Fruit fly (Drosophila melanogaster) whole organism, embryonic: ENCODE data around the gene CG42685.

Experiments used
- CG10321 ChIP-seq: fragments of 200-800 bp; sonication (Bioruptor generic); IDR thresholded peaks from 2 replicates; pipeline ENCODE4 v1.3.6; 2022; ENCODE audit warnings: missing biosample characterization, missing genetic modification characterization
- CG11560 ChIP-seq: fragments of 200-800 bp; sonication (Bioruptor generic); IDR thresholded peaks from 3 replicates; pipeline ENCODE4 v1.3.6; 2022; ENCODE audit warnings: missing biosample characterization, missing genetic modification characterization
- CG11695 ChIP-seq: fragments of 200-800 bp; sonication (Bioruptor generic); IDR thresholded peaks from 3 replicates; pipeline ENCODE4 v1.3.6; 2022; ENCODE audit warnings: missing biosample characterization, missing genetic modification characterization
- CG13123 ChIP-seq: fragments of 200-800 bp; sonication (Bioruptor generic); optimal IDR thresholded peaks from 2 replicates; lab custom pipeline; 2016; ENCODE audit warnings: missing biosample characterization, missing genetic modification characterization
- CG13775 ChIP-seq: fragments of 200-800 bp; sonication (Bioruptor generic); optimal IDR thresholded peaks from 3 replicates; lab custom pipeline; 2017; ENCODE audit warnings: missing biosample characterization, mild to moderate bottlenecking, missing genetic modification characterization
- CG1603 ChIP-seq: fragments of 200-800 bp; sonication (Bioruptor generic); optimal IDR thresholded peaks from 2 replicates; lab custom pipeline; 2019; ENCODE audit warnings: missing biosample characterization, mild to moderate bottlenecking, missing genetic modification characterization, moderate library complexity
- CG1647 ChIP-seq: fragments of 200-800 bp; sonication (Bioruptor generic); optimal IDR thresholded peaks from 3 replicates; lab custom pipeline; 2016; ENCODE audit warnings: missing biosample characterization, missing genetic modification characterization
- CG16779 ChIP-seq: fragments of 200-800 bp; sonication (Bioruptor generic); IDR thresholded peaks from 2 replicates; pipeline ENCODE4 v1.3.6; 2022; ENCODE audit warnings: missing biosample characterization, missing genetic modification characterization
- CG16815 ChIP-seq: fragments of 200-800 bp; sonication (Bioruptor generic); optimal IDR thresholded peaks from 3 replicates; lab custom pipeline; 2017; ENCODE audit warnings: missing biosample characterization, mild to moderate bottlenecking, missing genetic modification characterization
- CG16863 ChIP-seq: fragments of 200-800 bp; sonication (Bioruptor generic); optimal IDR thresholded peaks from 3 replicates; lab custom pipeline; 2016; ENCODE audit warnings: missing biosample characterization, missing genetic modification characterization
- CG17186 ChIP-seq: fragments of 200-800 bp; sonication (Bioruptor generic); optimal IDR thresholded peaks from 3 replicates; lab custom pipeline; 2017; ENCODE audit warnings: missing biosample characterization, missing genetic modification reagents, missing genetic modification characterization
- CG18599 ChIP-seq: fragments of 200-800 bp; sonication (Bioruptor generic); optimal IDR thresholded peaks from 3 replicates; lab custom pipeline; 2017; ENCODE audit warnings: missing biosample characterization, missing genetic modification characterization, mild to moderate bottlenecking, moderate library complexity, missing genetic modification reagents
- CG30403 ChIP-seq: fragments of 200-800 bp; sonication (Bioruptor generic); optimal IDR thresholded peaks from 3 replicates; lab custom pipeline; 2016; ENCODE audit warnings: missing biosample characterization, missing genetic modification characterization
- CG6175 ChIP-seq: fragments of 200-800 bp; sonication (Bioruptor generic); IDR thresholded peaks from 3 replicates; pipeline ENCODE4 v1.3.6; 2022; ENCODE audit warnings: missing biosample characterization, missing genetic modification characterization
- CG6272 ChIP-seq: fragments of 200-800 bp; sonication (Bioruptor generic); IDR thresholded peaks from 2 replicates; pipeline ENCODE4 v1.3.6; 2022; ENCODE audit warnings: missing biosample characterization, missing genetic modification characterization
- CG7357 ChIP-seq: fragments of 200-800 bp; sonication (Bioruptor generic); IDR thresholded peaks from 3 replicates; pipeline ENCODE4 v1.3.6; 2022; ENCODE audit warnings: missing biosample characterization, missing genetic modification characterization
- CG7928 ChIP-seq: fragments of 200-800 bp; sonication (Bioruptor generic); optimal IDR thresholded peaks from 2 replicates; lab custom pipeline; 2017; ENCODE audit warnings: missing biosample characterization, mild to moderate bottlenecking, missing genetic modification characterization
- CG8765 ChIP-seq: fragments of 200-800 bp; sonication (Bioruptor generic); IDR thresholded peaks from 2 replicates; pipeline ENCODE4 v1.3.6; 2022; ENCODE audit warnings: missing biosample characterization, missing genetic modification characterization
- CoRest ChIP-seq: fragments of 200-800 bp; sonication (Bioruptor generic); optimal IDR thresholded peaks from 3 replicates; lab custom pipeline; 2018; ENCODE audit warnings: missing biosample characterization, mild to moderate bottlenecking, missing genetic modification characterization, moderate library complexity
- D ChIP-seq, 2 experiments: fragments of 200-800 bp in 1 of 2; fragments of >200 bp in 1 of 2; sonication (Bioruptor generic) in 1 of 2; optimal IDR thresholded peaks; 2 replicates in 1 of 2; 3 replicates in 1 of 2; lab custom pipeline; 2017; ENCODE audit warnings: mild to moderate bottlenecking in 1 of 2, missing biosample characterization in 1 of 2, missing genetic modification characterization in 1 of 2, missing genetic modification reagents in 1 of 2
- D19A ChIP-seq: fragments of 200-800 bp; optimal IDR thresholded peaks from 3 replicates; lab custom pipeline; 2019; ENCODE audit warnings: missing biosample characterization, mild to moderate bottlenecking, missing genetic modification characterization, moderate library complexity
- Doc3 ChIP-seq: fragments of 200-800 bp; sonication (Bioruptor generic); IDR thresholded peaks from 3 replicates; pipeline ENCODE4 v1.3.6; 2022; ENCODE audit warnings: missing biosample characterization, missing genetic modification characterization; ENCODE audit not compliant: partially characterized antibody
- Drgx ChIP-seq: fragments of 200-800 bp; sonication (Bioruptor generic); IDR thresholded peaks from 2 replicates; pipeline ENCODE4 v1.3.6; 2022; ENCODE audit warnings: missing biosample characterization, missing genetic modification characterization
- Ets97D ChIP-seq: fragments of 200-800 bp; sonication (Bioruptor generic); optimal IDR thresholded peaks from 3 replicates; lab custom pipeline; 2016; ENCODE audit warnings: missing biosample characterization, missing genetic modification characterization
- Gsc ChIP-seq: fragments of 200-800 bp; sonication (Bioruptor generic); IDR thresholded peaks from 2 replicates; pipeline ENCODE4 v1.3.6; 2022; ENCODE audit warnings: missing biosample characterization, missing genetic modification characterization
- HLH3B ChIP-seq: fragments of 200-800 bp; sonication (Bioruptor generic); IDR thresholded peaks from 2 replicates; pipeline ENCODE4 v1.3.6; 2022; ENCODE audit warnings: missing biosample characterization, missing genetic modification characterization
- HLH4C ChIP-seq: fragments of 200-800 bp; sonication (Bioruptor generic); IDR thresholded peaks from 3 replicates; pipeline ENCODE4 v1.3.6; 2022; ENCODE audit warnings: missing biosample characterization, missing genetic modification characterization; ENCODE audit not compliant: partially characterized antibody
- HLHmδ ChIP-seq: fragments of 200-800 bp; sonication (Bioruptor generic); optimal IDR thresholded peaks from 2 replicates; lab custom pipeline; 2018; ENCODE audit warnings: missing biosample characterization, mild to moderate bottlenecking, missing genetic modification characterization, moderate library complexity
- HmgD ChIP-seq: fragments of 200-800 bp; sonication (Bioruptor generic); optimal IDR thresholded peaks from 3 replicates; lab custom pipeline; 2016; ENCODE audit warnings: missing biosample characterization, missing genetic modification characterization
- Hmx ChIP-seq: fragments of 200-800 bp; sonication (Bioruptor generic); optimal IDR thresholded peaks from 2 replicates; lab custom pipeline; 2016; ENCODE audit warnings: missing biosample characterization, missing genetic modification characterization
- PHDP ChIP-seq: fragments of 200-800 bp; sonication (Bioruptor generic); optimal IDR thresholded peaks from 3 replicates; lab custom pipeline; 2018; ENCODE audit warnings: missing biosample characterization, mild to moderate bottlenecking, missing genetic modification characterization, moderate library complexity
- Sox102F ChIP-seq: fragments of 200-800 bp; sonication (Bioruptor generic); optimal IDR thresholded peaks from 2 replicates; lab custom pipeline; 2018; ENCODE audit warnings: missing biosample characterization, mild to moderate bottlenecking, missing genetic modification characterization, moderate library complexity
- Ssrp ChIP-seq: fragments of 200-800 bp; sonication (Bioruptor generic); optimal IDR thresholded peaks from 2 replicates; lab custom pipeline; 2018; ENCODE audit warnings: missing biosample characterization, mild to moderate bottlenecking, missing genetic modification characterization, moderate library complexity
- Usf ChIP-seq: fragments of 200-800 bp; sonication (Bioruptor generic); optimal IDR thresholded peaks from 2 replicates; lab custom pipeline; 2017; ENCODE audit warnings: missing genotype, missing biosample characterization, missing genetic modification characterization
- bcd ChIP-seq: fragments of 200-800 bp; sonication (Bioruptor generic); optimal IDR thresholded peaks from 2 replicates; lab custom pipeline; 2017; ENCODE audit warnings: missing biosample characterization, mild to moderate bottlenecking, missing genetic modification characterization
- ci ChIP-seq: fragments of 200-800 bp; sonication (Bioruptor generic); IDR thresholded peaks from 3 replicates; pipeline ENCODE4 v1.3.6; 2022; ENCODE audit warnings: missing biosample characterization, missing genetic modification characterization
- dan ChIP-seq: fragments of 200-800 bp; sonication (Bioruptor generic); IDR thresholded peaks from 2 replicates; pipeline ENCODE4 v1.3.6; 2022; ENCODE audit warnings: missing biosample characterization, missing genetic modification characterization
- dmrt11E ChIP-seq: fragments of 200-800 bp; sonication (Bioruptor generic); optimal IDR thresholded peaks from 3 replicates; lab custom pipeline; 2018; ENCODE audit warnings: missing biosample characterization, mild to moderate bottlenecking, missing genetic modification characterization, moderate library complexity
- ems ChIP-seq: fragments of 200-800 bp; sonication (Bioruptor generic); optimal IDR thresholded peaks from 3 replicates; lab custom pipeline; 2016; ENCODE audit warnings: missing biosample characterization, missing genetic modification characterization
- exex ChIP-seq: fragments of 200-800 bp; sonication (Bioruptor generic); optimal IDR thresholded peaks from 4 replicates; lab custom pipeline; 2018; ENCODE audit warnings: missing biosample characterization, mild to moderate bottlenecking, missing genetic modification characterization, moderate library complexity
- eyg ChIP-seq: fragments of 200-800 bp; sonication (Bioruptor generic); optimal IDR thresholded peaks from 3 replicates; lab custom pipeline; 2016; ENCODE audit warnings: missing biosample characterization, missing genetic modification characterization
- gce ChIP-seq: fragments of 200-800 bp; sonication (Bioruptor generic); IDR thresholded peaks from 3 replicates; pipeline ENCODE4 v1.3.6; 2022; ENCODE audit warnings: missing biosample characterization, missing genetic modification characterization
- gro ChIP-seq: fragments of 200-800 bp; sonication (Bioruptor generic); optimal IDR thresholded peaks from 2 replicates; lab custom pipeline; 2016; ENCODE audit warnings: missing biosample characterization, missing genetic modification characterization
- kay ChIP-seq: fragments of 200-800 bp; sonication (Bioruptor generic); optimal IDR thresholded peaks from 2 replicates; lab custom pipeline; 2016; ENCODE audit warnings: missing biosample characterization, missing genetic modification characterization
- mirr ChIP-seq: fragments of 200-800 bp; sonication (Bioruptor generic); optimal IDR thresholded peaks from 3 replicates; lab custom pipeline; 2018; ENCODE audit warnings: missing biosample characterization, mild to moderate bottlenecking, missing genetic modification characterization
- nmo ChIP-seq: fragments of 200-800 bp; sonication (Bioruptor generic); optimal IDR thresholded peaks from 2 replicates; lab custom pipeline; 2018; ENCODE audit warnings: missing biosample characterization, mild to moderate bottlenecking, missing genetic modification characterization, moderate library complexity
- pan ChIP-seq, 4 experiments: fragments of >200 bp in 3 of 4; fragments of 200-800 bp in 1 of 4; sonication (Bioruptor generic) in 1 of 4; optimal IDR thresholded peaks in 3 of 4; IDR thresholded peaks in 1 of 4; 2 replicates each; pipeline versions ENCODE4 v1.3.6 to Lab custom; 2017 to 2022; ENCODE audit warnings: missing biosample characterization in 2 of 4, missing genetic modification characterization in 2 of 4, mixed read lengths in 1 of 4
- sens-2 ChIP-seq: fragments of 200-800 bp; sonication (Bioruptor generic); IDR thresholded peaks from 2 replicates; pipeline ENCODE4 v1.3.6; 2022; ENCODE audit warnings: missing biosample characterization, missing genetic modification characterization
- sima ChIP-seq: fragments of 200-800 bp; sonication (Bioruptor generic); optimal IDR thresholded peaks from 2 replicates; lab custom pipeline; 2016; ENCODE audit warnings: missing biosample characterization, missing genetic modification characterization
- vvl ChIP-seq: fragments of 200-800 bp; sonication (Bioruptor generic); IDR thresholded peaks from 2 replicates; pipeline ENCODE4 v1.3.6; 2022; ENCODE audit warnings: missing biosample characterization, missing genetic modification characterization

The CG42685 gene

dm6 chr2L:14706194-14706593 is 23.8 kb downstream of the CG42685 start (continued):
- no peak for TF ChIP-seq D (optimal IDR thresholded peaks at IDR 0.05; lab: Kevin White, UChicago)
- TF ChIP-seq D (GFP tag; optimal IDR thresholded peaks at IDR 0.05; lab: Kevin White, UChicago): peak; percentile 43
- no peak for TF ChIP-seq exex (tag; lab: Kevin White, UChicago)
- peak; percentile 59 for TF ChIP-seq CoRest (tag; lab: Kevin White, UChicago)
- TF ChIP-seq vvl (GFP tag; lab: Robert Waterston, UW): peak; percentile 85
- TF ChIP-seq HmgD: peak; percentile 59
- peak; percentile 51 for TF ChIP-seq CG18599 (GFP tag; lab: Kevin White, UChicago)
- peak; percentile 51 for TF ChIP-seq CG1603 (tag; lab: Kevin White, UChicago)
- TF ChIP-seq Hmx (GFP tag; lab: Kevin White, UChicago): peak; percentile 9
- TF ChIP-seq dan (GFP tag; lab: Robert Waterston, UW): no peak
- no peak for TF ChIP-seq Doc3
- no peak for TF ChIP-seq CG7928
- TF ChIP-seq CG1647 (GFP tag; lab: Kevin White, UChicago): peak; percentile 52
- TF ChIP-seq CG10321: peak; percentile 25; the same call in 1 of the 2 replicates
- TF ChIP-seq HLHmδ: peak; percentile 56
- TF ChIP-seq PHDP (tag; lab: Kevin White, UChicago): peak; percentile 27
- peak; percentile 44 for TF ChIP-seq D19A
- 0 out of 3 replicates have a peak, but pooled peaks have one; percentile 48 for TF ChIP-seq CG11695 (GFP tag; lab: Robert Waterston, UW)
- TF ChIP-seq gro (GFP tag; lab: Kevin White, UChicago): peak; percentile 70
- peak; percentile 42 for TF ChIP-seq CG17186 (GFP tag; lab: Kevin White, UChicago)
- TF ChIP-seq gce (GFP tag; lab: Robert Waterston, UW): no peak
- TF ChIP-seq eyg: no peak
- no peak for TF ChIP-seq CG13775 (GFP tag; lab: Kevin White, UChicago)
- TF ChIP-seq CG6272: peak; percentile 37; the same call in 1 of the 2 replicates
- peak; percentile 74 for TF ChIP-seq CG30403 (GFP tag; lab: Kevin White, UChicago)
- peak; percentile 75 for TF ChIP-seq bcd (GFP tag; lab: Kevin White, UChicago)
- TF ChIP-seq CG16863 (GFP tag; lab: Kevin White, UChicago): peak; percentile 69
- no peak for TF ChIP-seq Gsc (GFP tag; lab: Robert Waterston, UW)
- TF ChIP-seq kay: peak; percentile 62
- TF ChIP-seq mirr (GFP tag; lab: Kevin White, UChicago): peak; percentile 67
- peak; percentile 48 for TF ChIP-seq Ets97D (GFP tag; lab: Kevin White, UChicago)
- no peak for TF ChIP-seq HLH4C (GFP tag; lab: Robert Waterston, UW)
- peak; percentile 9 for TF ChIP-seq Ssrp (tag; lab: Kevin White, UChicago)
- no peak for TF ChIP-seq pan (optimal IDR thresholded peaks at IDR 0.05; lab: Kevin White, UChicago)
- peak in 1 of 2 experiments; percentile 77 for TF ChIP-seq pan (GFP tag; optimal IDR thresholded peaks at IDR 0.05 in 1 of 2, IDR thresholded peaks at IDR 0.05 in 1 of 2)
- TF ChIP-seq nmo (GFP tag; lab: Kevin White, UChicago): peak; percentile 58
- peak; percentile 63 for TF ChIP-seq Sox102F (GFP tag; lab: Kevin White, UChicago)
- 0 out of 3 replicates have a peak, but pooled peaks have one; percentile 29 for TF ChIP-seq CG6175
- peak; percentile 65 for TF ChIP-seq ems (GFP tag; lab: Kevin White, UChicago)
- TF ChIP-seq sens-2 (GFP tag; lab: Robert Waterston, UW): peak; percentile 48
- peak; percentile 72 for TF ChIP-seq HLH3B (GFP tag; lab: Robert Waterston, UW)
- no peak for TF ChIP-seq Usf (GFP tag; lab: Kevin White, UChicago)
- TF ChIP-seq ci (GFP tag; lab: Robert Waterston, UW): peak; percentile 83
- TF ChIP-seq CG16815: peak; percentile 23
- peak; percentile 59; the same call in 1 of the 2 replicates for TF ChIP-seq CG16779 (GFP tag; lab: Robert Waterston, UW)
- peak; percentile 37; the same call in 1 of the 2 replicates for TF ChIP-seq Drgx (GFP tag; lab: Robert Waterston, UW)
- no peak for TF ChIP-seq sima (GFP tag; lab: Kevin White, UChicago)
- TF ChIP-seq CG7357 (GFP tag; lab: Robert Waterston, UW): peak; percentile 25; the same call in 1 of the 3 replicates
- peak; percentile 78 for TF ChIP-seq CG13123 (GFP tag; lab: Kevin White, UChicago)
- TF ChIP-seq dmrt11E (tag; lab: Kevin White, UChicago): peak; percentile 61
- TF ChIP-seq CG11560 (tag; lab: Robert Waterston, UW): no peak
- peak; percentile 42; the same call in 1 of the 2 replicates for TF ChIP-seq CG8765
